Worm (Caenorhabditis elegans) whole organism, young adult: ENCODE results near the gene col-99.

ENCODE experiments used
- F10E7.11 ChIP-seq: sonication (generic microtip); optimal IDR thresholded peaks from 2 replicates; lab custom pipeline; 2017; ENCODE audit warnings: mild to moderate bottlenecking, missing genetic modification characterization, moderate library complexity, missing compliant biosample characterization
- F23B12.7 ChIP-seq: sonication (generic microtip); optimal IDR thresholded peaks from 2 replicates; lab custom pipeline; 2017; ENCODE audit warnings: missing genetic modification characterization, mild to moderate bottlenecking, missing compliant biosample characterization, antibody characterized with exemption, moderate library complexity; ENCODE audit not compliant: insufficient read depth
- F33H1.4 ChIP-seq: fragments of 200-800 bp; sonication (Bioruptor generic); IDR thresholded peaks from 2 replicates; pipeline ENCODE4 v1.3.6; 2022; ENCODE audit warnings: missing genetic modification reagents, missing genetic modification characterization, missing compliant biosample characterization
- F55B11.4 ChIP-seq: sonication (generic microtip); optimal IDR thresholded peaks from 2 replicates; lab custom pipeline; 2016; ENCODE audit warnings: missing compliant biosample characterization, missing genetic modification characterization, borderline replicate concordance; ENCODE audit not compliant: insufficient read depth
- T07F8.4 ChIP-seq: sonication (generic microtip); optimal IDR thresholded peaks from 2 replicates; lab custom pipeline; 2016; ENCODE audit warnings: mild to moderate bottlenecking, missing genetic modification characterization, moderate library complexity, missing compliant biosample characterization
- Y56A3A.18 ChIP-seq: fragments of 200-800 bp; sonication (Bioruptor generic); IDR thresholded peaks from 2 replicates; pipeline ENCODE4 v1.3.6; 2022; ENCODE audit warnings: missing genetic modification reagents, missing genetic modification characterization, missing compliant biosample characterization
- Y79H2A.3 ChIP-seq: fragments of 200-800 bp; sonication (Bioruptor generic); conservative IDR thresholded peaks from 2 replicates; pipeline ENCODE4 v1.3.6; 2022; ENCODE audit warnings: missing genetic modification reagents, missing genetic modification characterization, missing compliant biosample characterization
- ama-1 ChIP-seq, 3 experiments: fragments of 150-350 bp in 1 of 3; sonication (generic microtip) in 2 of 3; optimal IDR thresholded peaks; 2 replicates each; lab custom pipeline; 2014 to 2018; ENCODE audit warnings: missing biosample characterization in 2 of 3, missing genetic modification characterization in 2 of 3, missing genetic modification reagents in 2 of 3
- aptf-3 ChIP-seq: fragments of 200-800 bp; sonication (Bioruptor generic); IDR thresholded peaks from 2 replicates; pipeline ENCODE4 v1.3.6; 2022; ENCODE audit warnings: missing genetic modification characterization, missing compliant biosample characterization
- atf-7 ChIP-seq: sonication (generic microtip); optimal IDR thresholded peaks from 2 replicates; lab custom pipeline; 2017; ENCODE audit warnings: mild to moderate bottlenecking, missing genetic modification characterization, missing compliant biosample characterization
- athp-1 ChIP-seq: sonication (generic microtip); optimal IDR thresholded peaks from 2 replicates; lab custom pipeline; 2017; ENCODE audit warnings: mild to moderate bottlenecking, missing genetic modification characterization, missing compliant biosample characterization
- cebp-2 ChIP-seq: fragments of 200-800 bp; sonication (Bioruptor generic); IDR thresholded peaks from 2 replicates; pipeline ENCODE4 v1.3.6; 2022; ENCODE audit warnings: missing genetic modification characterization, missing compliant biosample characterization
- ceh-27 ChIP-seq: fragments of 200-800 bp; sonication (Bioruptor generic); optimal IDR thresholded peaks from 2 replicates; lab custom pipeline; 2018; ENCODE audit warnings: mild to moderate bottlenecking, missing genetic modification characterization, moderate library complexity, missing compliant biosample characterization
- ceh-79 ChIP-seq: sonication (generic microtip); optimal IDR thresholded peaks from 2 replicates; lab custom pipeline; 2017; ENCODE audit warnings: mild to moderate bottlenecking, missing genetic modification characterization, missing compliant biosample characterization
- chd-7 ChIP-seq: sonication (generic microtip); optimal IDR thresholded peaks from 2 replicates; lab custom pipeline; 2016; ENCODE audit warnings: mild to moderate bottlenecking, missing genetic modification characterization, moderate library complexity, missing compliant biosample characterization
- dox-1 ChIP-seq: fragments of 200-800 bp; sonication (Bioruptor generic); IDR thresholded peaks from 2 replicates; pipeline ENCODE4 v1.3.6; 2022; ENCODE audit warnings: missing genetic modification reagents, missing genetic modification characterization, missing compliant biosample characterization
- dpff-1 ChIP-seq: sonication (generic microtip); optimal IDR thresholded peaks from 2 replicates; lab custom pipeline; 2017; ENCODE audit warnings: mild to moderate bottlenecking, missing genetic modification characterization, missing compliant biosample characterization
- dpl-1 ChIP-seq: fragments of 150-350 bp; optimal IDR thresholded peaks from 2 replicates; lab custom pipeline; 2014; ENCODE audit warnings: missing biosample characterization, missing genetic modification reagents, missing genetic modification characterization
- efl-1 ChIP-seq: fragments of 150-350 bp; optimal IDR thresholded peaks from 2 replicates; lab custom pipeline; 2014; ENCODE audit warnings: missing biosample characterization, missing genetic modification reagents, missing genetic modification characterization
- hmg-20 ChIP-seq: fragments of 200-800 bp; sonication (Bioruptor generic); IDR thresholded peaks from 2 replicates; pipeline ENCODE4 v1.3.6; 2022; ENCODE audit warnings: missing genetic modification reagents, missing genetic modification characterization, missing compliant biosample characterization
- hrde-1 ChIP-seq: sonication (generic microtip); optimal IDR thresholded peaks from 2 replicates; lab custom pipeline; 2016; ENCODE audit warnings: missing genetic modification characterization, mild to moderate bottlenecking, missing compliant biosample characterization, moderate library complexity, missing genotype, missing genetic modification reagents, borderline replicate concordance
- lin-40 ChIP-seq: sonication (generic microtip); optimal IDR thresholded peaks from 2 replicates; lab custom pipeline; 2016; ENCODE audit warnings: missing genetic modification characterization, mild to moderate bottlenecking, missing compliant biosample characterization, missing genotype, missing genetic modification reagents
- lir-1 ChIP-seq: fragments of 200-800 bp; sonication (Bioruptor generic); conservative IDR thresholded peaks from 2 replicates; pipeline ENCODE4 v1.3.6; 2022; ENCODE audit warnings: missing genetic modification reagents, missing genetic modification characterization, missing compliant biosample characterization
- lsy-27 ChIP-seq: sonication (generic microtip); optimal IDR thresholded peaks from 2 replicates; lab custom pipeline; 2017; ENCODE audit warnings: missing genetic modification characterization, mild to moderate bottlenecking, missing compliant biosample characterization, antibody characterized with exemption, missing genotype, borderline replicate concordance; ENCODE audit not compliant: insufficient read depth
- madf-3 ChIP-seq: fragments of 200-800 bp; sonication (Bioruptor generic); IDR thresholded peaks from 2 replicates; pipeline ENCODE4 v1.3.6; 2022; ENCODE audit warnings: missing genetic modification reagents, missing genetic modification characterization, missing compliant biosample characterization
- nfya-1 ChIP-seq: sonication (generic microtip); optimal IDR thresholded peaks from 2 replicates; lab custom pipeline; 2017; ENCODE audit warnings: antibody characterized with exemption, missing compliant biosample characterization, missing genetic modification characterization, borderline replicate concordance; ENCODE audit not compliant: insufficient read depth
- nfyb-1 ChIP-seq: fragments of 200-800 bp; sonication (Bioruptor generic); IDR thresholded peaks from 2 replicates; pipeline ENCODE4 v1.3.6; 2022; ENCODE audit warnings: missing genetic modification reagents, missing genetic modification characterization, missing compliant biosample characterization
- nhr-120 ChIP-seq: fragments of 200-800 bp; sonication (Bioruptor generic); IDR thresholded peaks from 2 replicates; pipeline ENCODE4 v1.3.6; 2022; ENCODE audit warnings: missing genetic modification characterization, missing compliant biosample characterization
- nhr-90 ChIP-seq: sonication (generic microtip); optimal IDR thresholded peaks from 2 replicates; lab custom pipeline; 2016; ENCODE audit warnings: missing genotype, mild to moderate bottlenecking, missing genetic modification characterization, missing compliant biosample characterization
- rcor-1 ChIP-seq: fragments of 200-800 bp; sonication (Bioruptor generic); IDR thresholded peaks from 2 replicates; pipeline ENCODE4 v1.3.6; 2022; ENCODE audit warnings: missing genetic modification reagents, missing genetic modification characterization, missing compliant biosample characterization
- rec-8 ChIP-seq, 2 experiments: sonication (generic microtip); optimal IDR thresholded peaks; 2 replicates each; lab custom pipeline; 2016; ENCODE audit warnings: mild to moderate bottlenecking in 2 of 2, missing genetic modification characterization in 2 of 2, missing genetic modification reagents in 2 of 2, missing genotype in 2 of 2, missing biosample characterization in 1 of 2, missing compliant biosample characterization in 1 of 2, moderate library complexity in 1 of 2
- sdz-38 ChIP-seq: sonication (generic microtip); optimal IDR thresholded peaks from 2 replicates; lab custom pipeline; 2016; ENCODE audit warnings: missing genotype, missing genetic modification characterization, missing compliant biosample characterization
- sea-2 ChIP-seq: fragments of 200-800 bp; sonication (Bioruptor generic); IDR thresholded peaks from 2 replicates; pipeline ENCODE4 v1.3.6; 2022; ENCODE audit warnings: missing genetic modification characterization, missing compliant biosample characterization
- snpc-1.1 ChIP-seq: sonication (generic microtip); optimal IDR thresholded peaks from 2 replicates; lab custom pipeline; 2017; ENCODE audit warnings: missing genetic modification characterization, mild to moderate bottlenecking, missing compliant biosample characterization, antibody characterized with exemption, moderate library complexity, missing genotype, missing genetic modification reagents; ENCODE audit not compliant: insufficient read depth
- snpc-4 ChIP-seq, 5 experiments: fragments of 150-350 bp in 1 of 5; sonication (generic microtip) in 4 of 5; optimal IDR thresholded peaks; 2 replicates each; lab custom pipeline; 2014 to 2018; ENCODE audit warnings: missing genetic modification characterization in 5 of 5, missing biosample characterization in 3 of 5, antibody characterized with exemption in 2 of 5, mild to moderate bottlenecking in 2 of 5, missing compliant biosample characterization in 2 of 5, missing genotype in 2 of 5, moderate library complexity in 2 of 5, missing genetic modification reagents in 1 of 5
- sptf-2 ChIP-seq: fragments of 200-800 bp; sonication (Bioruptor generic); optimal IDR thresholded peaks from 2 replicates; lab custom pipeline; 2018; ENCODE audit warnings: mild to moderate bottlenecking, missing genetic modification characterization, missing compliant biosample characterization
- tbp1 ChIP-seq: fragments of 200-800 bp; sonication (Bioruptor generic); optimal IDR thresholded peaks from 2 replicates; lab custom pipeline; 2018; ENCODE audit warnings: mild to moderate bottlenecking, missing genetic modification characterization, missing compliant biosample characterization
- zfh-2 ChIP-seq: fragments of 200-800 bp; sonication (Bioruptor generic); conservative IDR thresholded peaks from 2 replicates; pipeline ENCODE4 v1.3.6; 2022; ENCODE audit warnings: missing genetic modification reagents, missing genetic modification characterization, missing compliant biosample characterization
- ztf-26 ChIP-seq: sonication (generic microtip); optimal IDR thresholded peaks from 2 replicates; lab custom pipeline; 2017; ENCODE audit warnings: missing genetic modification characterization, missing compliant biosample characterization
- ztf-3 ChIP-seq: fragments of 200-800 bp; sonication (Bioruptor generic); optimal IDR thresholded peaks from 2 replicates; lab custom pipeline; 2018; ENCODE audit warnings: mild to moderate bottlenecking, missing genetic modification characterization, missing compliant biosample characterization

The col-99 gene

DNA sequence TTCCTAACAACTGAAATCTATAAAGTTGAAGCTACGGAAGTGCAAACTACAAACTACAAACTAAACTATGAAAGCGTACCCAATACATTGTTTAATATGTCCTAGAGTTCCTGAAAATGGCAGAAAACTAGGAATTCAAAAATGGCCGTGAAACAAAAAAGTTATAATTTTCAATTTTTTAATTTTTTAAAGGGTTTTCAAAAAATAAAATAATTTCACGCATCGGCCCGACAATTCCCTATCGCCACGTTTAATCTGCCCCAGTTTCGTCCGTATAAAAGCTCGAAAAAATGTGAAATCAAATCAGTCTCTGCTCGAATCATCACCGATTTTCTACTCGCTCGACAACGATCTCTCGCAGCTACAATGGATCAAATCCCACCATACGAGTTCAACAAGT is 10.9 kb upstream of the col-99 start, which contains the start of gene Y38C1AA.7:
Gene Y38C1AA.7 (plus strand): TSS at position 301 of the 400 bp plus-strand sequence.
- TF ChIP-seq F33H1.4 (GFP tag; lab: Robert Waterston, UW) (no peak), ama-1 (optimal IDR thresholded peaks at IDR 0.05; lab: Kevin White, UChicago) (no peak), ama-1 (GFP tag; optimal IDR thresholded peaks at IDR 0.05; lab: Kevin White, UChicago) (no peak), nfyb-1 (no peak), nfya-1 (tag; lab: Kevin White, UChicago) (no peak), efl-1 (GFP tag; lab: Kevin White, UChicago) (no peak), nhr-90 (tag; lab: Kevin White, UChicago) (no peak), T07F8.4 (no peak), ztf-3 (GFP tag; lab: Kevin White, UChicago) (no peak), ceh-79 (no peak), Y56A3A.18 (no peak), atf-7 (no peak), cebp-2 (GFP tag; lab: Robert Waterston, UW) (no peak), snpc-1.1 (tag; lab: Kevin White, UChicago) (no peak), sdz-38 (no peak), tbp1 (no peak), ceh-27 (GFP tag; lab: Kevin White, UChicago) (no peak), hmg-20 (GFP tag; lab: Robert Waterston, UW) (no peak)

DNA sequence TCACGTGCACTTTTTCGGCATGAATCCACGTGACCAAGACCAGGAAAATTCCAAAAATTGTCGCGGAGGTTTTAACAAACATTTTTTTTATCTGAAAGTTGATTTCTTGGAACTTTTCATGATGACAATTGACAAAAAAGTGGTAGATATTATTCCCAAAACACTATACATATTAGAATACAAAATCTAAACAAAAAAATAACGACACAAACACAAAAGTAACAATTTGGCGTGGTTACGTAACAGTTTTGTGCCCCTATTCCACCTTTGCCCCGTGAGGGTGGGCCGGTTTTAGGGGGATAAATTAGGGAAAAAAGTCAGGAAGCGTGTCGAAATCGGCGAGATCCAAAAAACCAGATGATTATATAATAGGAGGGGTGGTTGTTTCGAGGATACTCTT is 10.1 kb upstream of the col-99 start, which contains the start of gene gegf-1:
Gene gegf-1 (minus strand): TSS at position 101 of the 400 bp plus-strand sequence.
- TF ChIP-seq atf-7 (no peak), F10E7.11 (tag; lab: Kevin White, UChicago) (no peak), lir-1 (GFP tag; lab: Robert Waterston, UW) (no peak), ztf-26 (tag; lab: Kevin White, UChicago) (no peak), rec-8 (tag; optimal IDR thresholded peaks at IDR 0.05; lab: Kevin White, UChicago) (no peak), hrde-1 (tag; lab: Kevin White, UChicago) (no peak), aptf-3 (no peak), athp-1 (tag; lab: Kevin White, UChicago) (no peak), snpc-4 (GFP tag; optimal IDR thresholded peaks at IDR 0.05; lab: Kevin White, UChicago) (no peak), snpc-4 (tag; optimal IDR thresholded peaks at IDR 0.05; lab: Kevin White, UChicago) (no peak), madf-3 (GFP tag; lab: Robert Waterston, UW) (no peak), nfya-1 (tag; lab: Kevin White, UChicago) (no peak), lin-40 (tag; lab: Kevin White, UChicago) (no peak), sdz-38 (no peak), F55B11.4 (no peak), F23B12.7 (tag; lab: Kevin White, UChicago) (no peak), nhr-120 (GFP tag; lab: Robert Waterston, UW) (no peak), ama-1 (optimal IDR thresholded peaks at IDR 0.05; lab: Kevin White, UChicago) (no peak), ama-1 (GFP tag; optimal IDR thresholded peaks at IDR 0.05; lab: Kevin White, UChicago) (no peak), dpff-1 (no peak)
- TF ChIP-seq, all 124 proteins: peak for 0

DNA sequence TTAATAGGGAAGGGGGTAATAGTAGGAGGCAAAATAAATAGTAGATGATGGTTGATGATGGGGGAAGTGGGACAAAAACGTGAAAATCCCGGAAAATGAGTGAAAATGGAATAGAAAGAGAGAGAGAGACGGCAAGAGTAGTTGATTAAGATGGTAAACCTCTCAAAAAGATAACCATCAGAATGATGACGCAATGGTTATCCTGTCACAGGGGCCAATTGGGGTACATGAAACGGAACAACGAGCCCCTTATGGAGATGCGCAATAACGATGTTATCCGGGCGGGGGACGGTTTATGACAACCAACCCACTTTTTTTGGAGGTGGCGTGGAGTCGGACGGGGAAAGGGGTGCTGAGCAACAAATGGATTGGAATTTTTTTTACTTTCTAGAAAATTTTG is 2.1 kb upstream of the col-99 start:
- TF ChIP-seq Y79H2A.3 (no peak), lsy-27 (tag; lab: Kevin White, UChicago) (no peak), F55B11.4 (no peak), sea-2 (no peak), rcor-1 (GFP tag; lab: Robert Waterston, UW) (no peak), dox-1 (GFP tag; lab: Robert Waterston, UW) (no peak), zfh-2 (no peak), dpl-1 (GFP tag; lab: Kevin White, UChicago) (no peak), nhr-120 (GFP tag; lab: Robert Waterston, UW) (no peak), chd-7 (tag; lab: Kevin White, UChicago) (no peak), sptf-2 (no peak)
- TF ChIP-seq, all 124 proteins: peak for 0
